Worm (Caenorhabditis elegans) whole organism, midembryonic: ENCODE data around the gene ZK563.7.

Experiments
- T22C8.4 ChIP-seq: fragments of 200-800 bp; sonication (Bioruptor generic); IDR thresholded peaks from 2 replicates; pipeline ENCODE4 v1.3.6; 2022; ENCODE audit warnings: missing genetic modification characterization, missing compliant biosample characterization
- cog-1 ChIP-seq: sonication (generic microtip); optimal IDR thresholded peaks from 2 replicates; lab custom pipeline; 2016; ENCODE audit warnings: missing genetic modification characterization, missing compliant biosample characterization
- flt-1 ChIP-seq: fragments of 200-800 bp; sonication (Bioruptor generic); IDR thresholded peaks from 2 replicates; pipeline ENCODE4 v1.3.6; 2022; ENCODE audit warnings: missing genetic modification characterization, missing compliant biosample characterization
- klf-2 ChIP-seq: fragments of 200-800 bp; sonication (Bioruptor generic); conservative IDR thresholded peaks from 2 replicates; pipeline ENCODE4 v1.3.6; 2022; ENCODE audit warnings: missing genetic modification reagents, missing genetic modification characterization, missing compliant biosample characterization
- tab-1 ChIP-seq: fragments of 200-800 bp; sonication (Bioruptor generic); IDR thresholded peaks from 2 replicates; pipeline ENCODE4 v1.3.6; 2022; ENCODE audit warnings: missing genetic modification characterization, missing compliant biosample characterization
- ztf-23 ChIP-seq: fragments of 200-800 bp; sonication (Bioruptor generic); IDR thresholded peaks from 2 replicates; pipeline ENCODE4 v1.3.6; 2022; ENCODE audit warnings: missing genetic modification reagents, missing genetic modification characterization, missing compliant biosample characterization

- TF ChIP-seq klf-2 (GFP tag; lab: Robert Waterston, UW) (no peak), ztf-23 (no peak), cog-1 (no peak), T22C8.4 (GFP tag; lab: Robert Waterston, UW) (no peak), flt-1 (no peak), tab-1 (no peak)
Observed at ce11 chrX:3369442-3369841, 10.8 kb upstream of the ZK563.7 start.
